Worm (Caenorhabditis elegans) whole organism, early embryonic: Measurements from ENCODE around the gene F41E6.17.

Experiments used
- B0310.2 ChIP-seq: sonication (generic microtip); optimal IDR thresholded peaks from 2 replicates; lab custom pipeline; 2016; ENCODE audit warnings: mild to moderate bottlenecking, missing genetic modification characterization, missing compliant biosample characterization
- F13C5.2 ChIP-seq: sonication (generic microtip); optimal IDR thresholded peaks from 2 replicates; lab custom pipeline; 2017; ENCODE audit warnings: mild to moderate bottlenecking, missing genetic modification characterization, inconsistent platforms, missing compliant biosample characterization
- aly-1 ChIP-seq: sonication (generic microtip); optimal IDR thresholded peaks from 2 replicates; lab custom pipeline; 2016; ENCODE audit warnings: missing genetic modification characterization, missing compliant biosample characterization
- ama-1 ChIP-seq: fragments of 150-350 bp; optimal IDR thresholded peaks from 2 replicates; lab custom pipeline; 2014
- ceh-13 ChIP-seq: fragments of 200-800 bp; sonication (Bioruptor generic); optimal IDR thresholded peaks from 2 replicates; lab custom pipeline; 2018; ENCODE audit warnings: mild to moderate bottlenecking, missing genetic modification characterization, missing compliant biosample characterization
- ceh-36 ChIP-seq: sonication (generic microtip); optimal IDR thresholded peaks from 2 replicates; lab custom pipeline; 2016; ENCODE audit warnings: missing genetic modification characterization, inconsistent platforms, missing compliant biosample characterization
- ets-7 ChIP-seq: sonication (generic microtip); optimal IDR thresholded peaks from 2 replicates; lab custom pipeline; 2016; ENCODE audit warnings: missing genotype, missing genetic modification characterization, missing compliant biosample characterization
- flt-1 ChIP-seq: fragments of 200-800 bp; sonication (Bioruptor generic); IDR thresholded peaks from 2 replicates; pipeline ENCODE4 v1.3.6; 2022; ENCODE audit warnings: missing genetic modification characterization, missing compliant biosample characterization
- hmbx-1 ChIP-seq: sonication (generic microtip); optimal IDR thresholded peaks from 2 replicates; lab custom pipeline; 2016; ENCODE audit warnings: mild to moderate bottlenecking, missing genetic modification characterization, missing compliant biosample characterization
- hmg-4 ChIP-seq: fragments of 200-800 bp; sonication (Bioruptor generic); optimal IDR thresholded peaks from 2 replicates; lab custom pipeline; 2018; ENCODE audit warnings: mild to moderate bottlenecking, missing genetic modification characterization, missing compliant biosample characterization
- hnd-1 ChIP-seq: sonication (generic microtip); optimal IDR thresholded peaks from 2 replicates; lab custom pipeline; 2016; ENCODE audit warnings: missing genetic modification characterization, missing compliant biosample characterization
- pes-1 ChIP-seq: fragments of 200-800 bp; sonication (Bioruptor generic); IDR thresholded peaks from 2 replicates; pipeline ENCODE4 v1.3.6; 2022; ENCODE audit warnings: missing genetic modification reagents, missing genetic modification characterization, missing compliant biosample characterization
- scrt-1 ChIP-seq: fragments of 200-800 bp; sonication (Bioruptor generic); IDR thresholded peaks from 2 replicates; pipeline ENCODE4 v1.3.6; 2022; ENCODE audit warnings: missing genetic modification characterization, missing compliant biosample characterization
- sea-1 ChIP-seq: fragments of 200-800 bp; sonication (Bioruptor generic); conservative IDR thresholded peaks from 2 replicates; pipeline ENCODE4 v1.3.6; 2022; ENCODE audit warnings: missing genetic modification characterization, missing compliant biosample characterization
- tbx-11 ChIP-seq: fragments of 200-800 bp; sonication (Bioruptor generic); IDR thresholded peaks from 2 replicates; pipeline ENCODE4 v1.3.6; 2022; ENCODE audit warnings: missing genetic modification characterization, missing compliant biosample characterization
- tbx-37 ChIP-seq: fragments of 200-800 bp; sonication (Bioruptor generic); conservative IDR thresholded peaks from 2 replicates; pipeline ENCODE4 v1.3.6; 2022; ENCODE audit warnings: missing genetic modification reagents, missing genetic modification characterization, missing compliant biosample characterization
- tra-4 ChIP-seq: sonication (generic microtip); optimal IDR thresholded peaks from 2 replicates; lab custom pipeline; 2017; ENCODE audit warnings: missing genetic modification characterization, missing compliant biosample characterization

The F41E6.17 gene

DNA sequence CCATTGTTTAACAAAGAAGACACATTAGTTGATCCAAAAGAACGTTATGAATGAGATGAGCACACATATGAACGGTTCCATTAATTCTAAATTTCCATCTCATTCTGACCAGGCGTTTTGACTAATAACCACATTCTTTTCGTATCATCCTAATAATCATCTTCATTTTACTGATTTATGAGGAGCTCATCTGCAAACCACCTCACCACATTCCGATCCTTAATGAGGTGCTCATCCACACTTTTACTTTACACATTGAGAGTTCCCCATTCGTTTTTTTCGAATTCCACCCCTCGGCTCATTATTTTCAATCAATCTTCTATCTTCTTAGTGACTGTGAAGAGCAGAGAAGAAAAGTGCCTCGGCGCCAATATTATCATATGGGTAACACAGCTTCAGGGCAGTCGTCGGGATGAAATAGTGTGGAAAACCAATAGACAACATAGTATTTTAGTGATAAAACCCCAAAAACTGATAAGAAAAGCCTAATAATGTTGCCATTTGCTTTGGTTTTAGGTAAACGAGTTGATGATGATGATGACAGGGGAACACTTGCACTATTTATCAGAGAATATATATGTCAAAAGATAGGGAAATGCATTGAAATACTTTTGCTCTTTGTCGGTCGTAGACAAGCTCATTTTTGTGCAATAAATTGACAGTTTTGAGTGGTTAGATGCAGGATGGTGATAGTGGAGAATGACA lies 27.3 kb downstream of the F41E6.17 start:
- TF ChIP-seq ceh-13 (no peak), ets-7 (tag; lab: Kevin White, UChicago) (no peak), flt-1 (GFP tag; lab: Robert Waterston, UW) (no peak), ama-1 (no peak), sea-1 (no peak), tbx-11 (GFP tag; lab: Robert Waterston, UW) (no peak)

DNA sequence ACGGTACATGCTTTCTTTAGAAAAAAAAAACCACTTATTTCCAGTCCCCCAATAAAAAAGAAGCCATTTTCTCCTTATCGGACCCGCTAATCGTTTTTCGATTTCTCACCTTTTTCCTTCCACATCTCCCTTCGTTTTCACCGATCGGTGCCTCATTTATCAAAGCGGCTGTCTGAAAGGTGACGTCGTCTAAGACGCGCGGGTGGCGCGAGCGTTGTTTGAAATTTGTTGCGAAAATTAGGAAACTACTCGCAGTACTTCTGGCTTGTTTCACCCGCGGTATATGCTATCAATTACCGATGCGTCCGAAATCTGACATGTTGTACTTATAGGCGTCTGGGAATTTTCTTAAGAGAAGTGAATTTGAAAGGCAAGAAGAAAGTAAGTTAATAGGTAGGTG lies 28.3 kb downstream of the F41E6.17 start:
- no peak for TF ChIP-seq tbx-11 (GFP tag; lab: Robert Waterston, UW)
- no peak for TF ChIP-seq flt-1 (GFP tag; lab: Robert Waterston, UW)
- no peak for TF ChIP-seq hmbx-1 (tag; lab: Kevin White, UChicago)
- no peak for TF ChIP-seq ceh-36 (tag; lab: Kevin White, UChicago)
- no peak for TF ChIP-seq B0310.2 (tag; lab: Kevin White, UChicago)
- no peak for TF ChIP-seq tbx-37
- no peak for TF ChIP-seq ceh-13
- no peak for TF ChIP-seq aly-1 (tag; lab: Kevin White, UChicago)
- no peak for TF ChIP-seq hmg-4 (GFP tag; lab: Kevin White, UChicago)
- TF ChIP-seq hnd-1 = no peak

DNA sequence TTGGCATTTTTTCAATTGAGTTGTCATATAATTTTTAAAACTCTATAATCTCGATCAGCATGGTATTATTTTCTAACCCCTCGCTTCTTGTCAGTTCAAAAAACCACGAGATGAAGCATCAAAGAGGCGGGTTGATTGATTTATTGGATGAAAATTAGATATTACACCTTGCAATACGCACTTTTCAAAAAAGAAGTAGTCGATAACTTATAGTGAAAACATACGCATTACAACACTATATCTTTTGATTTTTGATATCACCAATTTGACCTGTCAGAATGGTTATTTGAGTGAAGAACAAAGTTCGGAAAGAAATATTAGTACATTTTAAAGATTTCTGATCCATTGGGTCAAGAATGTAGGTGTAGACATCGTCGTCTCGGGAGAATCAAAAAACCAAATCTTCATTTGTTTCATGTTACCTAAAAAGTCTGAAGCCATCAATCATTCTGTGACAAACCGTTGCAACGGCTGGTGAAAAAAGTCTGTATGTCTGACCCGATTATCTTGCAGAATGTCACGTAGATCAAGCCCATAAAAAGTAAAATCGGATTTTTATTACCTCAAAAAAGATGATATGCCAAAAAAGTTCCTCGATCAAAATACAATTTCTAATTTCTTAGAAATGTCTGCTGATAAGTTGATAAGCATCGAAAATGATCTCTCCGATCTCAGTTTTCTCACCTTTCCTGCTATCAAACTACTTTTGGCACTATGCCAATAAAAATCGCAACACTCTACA lies 29.4 kb downstream of the F41E6.17 start:
- TF ChIP-seq tra-4 (tag; lab: Kevin White, UChicago) (no peak), tbx-11 (GFP tag; lab: Robert Waterston, UW) (no peak), ama-1 (no peak), hmbx-1 (tag; lab: Kevin White, UChicago) (no peak), pes-1 (no peak), B0310.2 (tag; lab: Kevin White, UChicago) (no peak), hmg-4 (GFP tag; lab: Kevin White, UChicago) (no peak), aly-1 (tag; lab: Kevin White, UChicago) (no peak), ets-7 (tag; lab: Kevin White, UChicago) (no peak), ceh-13 (no peak)

DNA sequence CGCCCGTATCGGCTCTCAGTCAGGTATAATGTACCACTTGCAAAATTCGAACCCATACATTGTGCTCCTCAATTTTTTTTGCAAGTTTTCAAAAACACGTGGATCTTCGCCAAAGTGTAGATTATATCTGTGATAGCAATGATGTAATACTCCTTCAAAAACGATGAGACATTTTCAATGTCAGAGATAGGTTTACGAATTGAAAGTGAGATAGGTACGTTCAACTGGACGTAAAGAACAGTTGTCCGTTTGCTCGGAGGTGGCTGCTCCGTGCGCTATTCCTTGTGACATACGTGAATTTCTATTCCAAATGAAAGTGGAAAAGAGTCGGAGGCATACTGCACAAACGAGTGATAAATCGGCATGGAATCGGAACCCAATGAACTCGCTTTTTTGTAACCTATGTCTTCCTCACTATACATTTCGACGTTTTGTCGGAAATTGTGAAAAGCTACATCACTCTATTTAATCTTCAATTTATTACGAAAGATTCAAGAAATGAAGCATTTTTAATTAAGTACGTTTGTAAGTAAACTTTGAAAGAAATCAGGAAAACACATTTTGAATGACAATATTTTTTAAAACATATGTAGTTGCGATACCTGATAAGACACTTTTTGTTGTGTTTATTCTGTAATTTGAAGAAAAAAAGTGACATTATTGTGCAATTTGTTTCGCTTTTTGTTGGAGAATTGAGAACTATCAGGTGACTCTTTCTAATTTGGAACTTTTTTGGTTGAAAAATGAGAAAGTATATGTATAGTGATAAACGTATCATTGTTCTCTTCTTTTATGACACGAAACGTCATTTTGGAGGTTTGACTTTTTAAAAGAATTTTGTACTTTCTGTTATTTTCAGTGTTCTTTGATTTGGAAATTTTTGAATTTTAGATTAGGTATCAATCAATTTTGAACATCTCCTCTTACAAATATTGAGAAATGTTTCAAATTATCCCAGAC lies 30.8 kb downstream of the F41E6.17 start:
- TF ChIP-seq tbx-37 = no peak

DNA sequence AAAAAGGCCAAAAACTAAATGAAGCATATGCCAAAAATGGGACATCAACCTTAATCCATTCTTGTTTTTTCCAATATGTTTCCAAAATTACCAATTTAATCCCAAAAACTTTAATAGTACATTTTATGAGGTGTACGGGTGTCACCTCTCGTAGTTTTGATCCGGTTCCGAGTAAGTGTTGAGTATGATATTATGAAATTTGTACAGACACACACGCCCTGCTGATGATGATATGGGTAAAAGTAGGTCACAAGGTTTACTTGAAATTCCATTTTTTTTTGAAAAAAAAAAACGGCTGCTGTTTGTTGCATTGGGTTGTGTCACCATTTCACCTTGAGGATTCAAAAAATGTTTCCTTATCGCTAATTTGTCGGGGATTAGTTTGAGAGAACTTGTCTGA lies 34.0 kb downstream of the F41E6.17 start:
- TF ChIP-seq sea-1 (no peak), ets-7 (tag; lab: Kevin White, UChicago) (no peak), ceh-36 (tag; lab: Kevin White, UChicago) (no peak), tbx-11 (GFP tag; lab: Robert Waterston, UW) (no peak), hmg-4 (GFP tag; lab: Kevin White, UChicago) (no peak), hnd-1 (no peak), tbx-37 (no peak)

DNA sequence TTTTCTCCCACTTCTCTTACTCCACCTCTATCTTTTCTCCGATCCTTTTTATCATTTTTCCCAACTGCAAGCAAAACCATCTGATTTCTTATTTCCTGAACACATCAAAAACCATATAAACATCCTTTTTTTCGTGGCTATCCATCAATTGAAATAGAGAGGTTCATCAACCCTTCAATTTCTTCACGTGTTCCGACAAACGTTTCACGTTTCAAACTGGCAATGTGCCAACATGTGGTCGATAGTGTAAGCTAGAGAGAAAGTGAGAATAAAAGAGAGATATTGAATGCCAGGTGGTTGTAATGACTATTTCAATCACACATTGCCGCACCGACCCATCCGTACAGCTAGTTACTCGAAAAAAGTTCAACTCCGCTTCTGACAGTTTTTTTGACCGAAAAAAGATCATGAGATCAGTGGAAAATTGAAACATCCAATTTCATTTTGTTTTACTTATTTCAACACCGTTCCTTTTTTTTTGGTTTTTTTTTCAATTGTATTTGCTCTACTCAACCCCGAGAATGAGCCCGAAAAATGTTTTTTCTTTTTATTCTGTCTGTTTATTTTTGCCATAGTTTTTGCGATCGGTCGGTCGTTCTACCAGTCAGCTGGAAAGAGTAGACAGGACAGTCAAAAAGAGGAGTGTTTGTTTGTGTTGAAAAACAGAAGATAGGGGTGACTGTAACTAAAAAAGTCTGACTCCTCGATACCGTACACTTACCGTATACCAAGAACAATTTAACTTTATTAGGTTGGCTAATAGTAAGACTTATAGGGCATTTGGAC lies 34.9 kb downstream of the F41E6.17 start:
- TF ChIP-seq F13C5.2 (no peak), tbx-37 (no peak), B0310.2 (tag; lab: Kevin White, UChicago) (no peak), flt-1 (GFP tag; lab: Robert Waterston, UW) (no peak), hmbx-1 (tag; lab: Kevin White, UChicago) (no peak)

DNA sequence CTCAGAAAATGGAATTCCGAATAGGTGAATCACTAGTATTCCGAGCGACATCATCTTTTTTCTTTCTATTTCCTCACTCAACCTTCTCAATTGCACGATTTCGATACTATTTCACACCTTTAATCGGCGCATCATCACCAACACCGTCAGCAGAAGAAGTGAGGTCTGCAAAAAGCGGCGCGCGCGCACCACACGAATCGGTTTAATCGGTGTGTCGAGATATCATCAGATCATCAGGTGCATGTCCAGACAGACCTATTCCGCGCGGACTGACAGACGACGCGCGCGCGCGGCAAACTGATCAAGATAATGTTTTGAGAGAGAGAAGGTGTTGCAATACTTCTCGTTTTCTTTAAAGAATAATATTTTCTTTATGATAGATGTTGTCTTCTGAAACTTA lies 36.6 kb downstream of the F41E6.17 start:
- TF ChIP-seq ets-7 (tag; lab: Kevin White, UChicago) (no peak), ama-1 (no peak), tra-4 (tag; lab: Kevin White, UChicago) (no peak), sea-1 (no peak), aly-1 (tag; lab: Kevin White, UChicago) (no peak), ceh-13 (no peak), hmbx-1 (tag; lab: Kevin White, UChicago) (no peak), tbx-37 (no peak), ceh-36 (tag; lab: Kevin White, UChicago) (no peak), tbx-11 (GFP tag; lab: Robert Waterston, UW) (no peak), scrt-1 (no peak), hnd-1 (no peak), flt-1 (GFP tag; lab: Robert Waterston, UW) (no peak), B0310.2 (tag; lab: Kevin White, UChicago) (no peak), F13C5.2 (no peak)
